Fruit fly (Drosophila melanogaster): ENCODE measurements around the gene Rph.

The Rph gene

dm6 chrX:10729921-10730873 lies 27.3 kb downstream of the Rph start (continued):
- TF ChIP-seq Adf1 (GFP tag; IDR thresholded peaks at IDR 0.05), result peak; percentile 52
- TF ChIP-seq Sox102F (GFP tag; optimal IDR thresholded peaks at IDR 0.05), result peak; percentile 8
- TF ChIP-seq Hr78 (GFP tag; optimal IDR thresholded peaks at IDR 0.05), result peak in 1 of 2 experiments; percentile 65
- peak; percentile 64; the same call in 2 of the 3 replicates for TF ChIP-seq CG2199 (GFP tag; IDR thresholded peaks at IDR 0.05)
- peak; percentile 38 to 55 for TF ChIP-seq Trl (optimal IDR thresholded peaks at IDR 0.05)
- no peak for TF ChIP-seq Trl (GFP tag; optimal IDR thresholded peaks at IDR 0.05)
- TF ChIP-seq ftz-f1 (GFP tag; optimal IDR thresholded peaks at IDR 0.05), result peak; percentile 73
- no peak for TF ChIP-seq HLHmδ (GFP tag; optimal IDR thresholded peaks at IDR 0.05)
- no peak for TF ChIP-seq dimm (GFP tag; IDR thresholded peaks at IDR 0.05)
- no peak for TF ChIP-seq CG34422 (GFP tag; IDR thresholded peaks at IDR 0.05)
- TF ChIP-seq lilli (GFP tag; optimal IDR thresholded peaks at IDR 0.05), result peak; percentile 6
- TF ChIP-seq pan (optimal IDR thresholded peaks at IDR 0.05), result no peak
- no peak for TF ChIP-seq pan (GFP tag; optimal IDR thresholded peaks at IDR 0.05 in 1 of 2, IDR thresholded peaks at IDR 0.05 in 1 of 2)
- peak; percentile 23 for TF ChIP-seq gem (tag; optimal IDR thresholded peaks at IDR 0.05)
- no peak for TF ChIP-seq nerfin-2 (GFP tag; IDR thresholded peaks at IDR 0.05; ENCODE audit: partially characterized antibody)
- peak; percentile 81 for TF ChIP-seq crol (GFP tag; IDR thresholded peaks at IDR 0.05)
- no peak for TF ChIP-seq CG34224 (GFP tag; IDR thresholded peaks at IDR 0.05; ENCODE audit: partially characterized antibody)
- TF ChIP-seq CG8478 (optimal IDR thresholded peaks at IDR 0.05), result no peak
- TF ChIP-seq CG18764 (GFP tag; optimal IDR thresholded peaks at IDR 0.05), result no peak
- peak; percentile 11 for TF ChIP-seq CG5180 (GFP tag; optimal IDR thresholded peaks at IDR 0.05)
- TF ChIP-seq CG13296 (GFP tag; optimal IDR thresholded peaks at IDR 0.05), result no peak
- TF ChIP-seq sd (tag; optimal IDR thresholded peaks at IDR 0.05), result peak; percentile 7
- peak; percentile 39 for TF ChIP-seq kah (GFP tag; optimal IDR thresholded peaks at IDR 0.05)
- peak; percentile 60 for TF ChIP-seq sqz (GFP tag; optimal IDR thresholded peaks at IDR 0.05)
- TF ChIP-seq Hey (tag; optimal IDR thresholded peaks at IDR 0.05), result peak; percentile 14
- no peak for TF ChIP-seq CG4854 (GFP tag; optimal IDR thresholded peaks at IDR 0.05)
- no peak for TF ChIP-seq CG30403 (GFP tag; optimal IDR thresholded peaks at IDR 0.05)
- TF ChIP-seq chinmo (GFP tag; IDR thresholded peaks at IDR 0.05; ENCODE audit: partially characterized antibody), result peak; percentile 84; the same call in 3 of the 4 replicates
- TF ChIP-seq mirr (GFP tag; optimal IDR thresholded peaks at IDR 0.05), result peak; percentile 36
- TF ChIP-seq CG31441 (GFP tag; IDR thresholded peaks at IDR 0.05), result peak; percentile 22; the same call in 1 of the 2 replicates
- no peak for TF ChIP-seq TFAM (GFP tag; optimal IDR thresholded peaks at IDR 0.05)
- no peak for TF ChIP-seq CG16863 (GFP tag; optimal IDR thresholded peaks at IDR 0.05)
- TF ChIP-seq z (GFP tag; IDR thresholded peaks at IDR 0.05), result no peak
- TF ChIP-seq CG11504 (tag; optimal IDR thresholded peaks at IDR 0.05), result peak; percentile 97
- no peak for TF ChIP-seq CG17612 (GFP tag; IDR thresholded peaks at IDR 0.05)
- TF ChIP-seq eve (GFP tag; optimal IDR thresholded peaks at IDR 0.05), result peak in 1 of 2 experiments; percentile 14
- no peak for TF ChIP-seq toy (GFP tag; IDR thresholded peaks at IDR 0.05)
- no peak for TF ChIP-seq CG16813 (GFP tag; IDR thresholded peaks at IDR 0.05; ENCODE audit: partially characterized antibody)
- TF ChIP-seq cg (GFP tag; optimal IDR thresholded peaks at IDR 0.05), result peak; percentile 86
- TF ChIP-seq gro (GFP tag; optimal IDR thresholded peaks at IDR 0.05), result no peak
- peak; percentile 4 for TF ChIP-seq HmgD (GFP tag; optimal IDR thresholded peaks at IDR 0.05)
- TF ChIP-seq CG10565 (GFP tag; optimal IDR thresholded peaks at IDR 0.05), result no peak
- peak; percentile 14 for TF ChIP-seq oc (tag; optimal IDR thresholded peaks at IDR 0.05)
- no peak for TF ChIP-seq CG8765 (GFP tag; IDR thresholded peaks at IDR 0.05)
- no peak for TF ChIP-seq CG7928 (GFP tag; optimal IDR thresholded peaks at IDR 0.05)
- peak; percentile 86 for TF ChIP-seq Med (GFP tag)
- TF ChIP-seq Rfx (GFP tag; IDR thresholded peaks at IDR 0.05), result 0 out of 2 replicates have a peak, but pooled peaks have one; percentile 9
- no peak for TF ChIP-seq Mrtf (GFP tag; IDR thresholded peaks at IDR 0.05)
- TF ChIP-seq Blimp-1 (GFP tag; optimal IDR thresholded peaks at IDR 0.05), result peak; percentile 1

Data from whole organism, embryonic.